Worm (Caenorhabditis elegans) whole organism, early embryonic: ENCODE measurements around the gene R10E11.9.

ENCODE experiments used
- B0310.2 ChIP-seq: sonication (generic microtip); optimal IDR thresholded peaks from 2 replicates; lab custom pipeline; 2016; ENCODE audit warnings: mild to moderate bottlenecking, missing genetic modification characterization, missing compliant biosample characterization
- F13C5.2 ChIP-seq: sonication (generic microtip); optimal IDR thresholded peaks from 2 replicates; lab custom pipeline; 2017; ENCODE audit warnings: mild to moderate bottlenecking, missing genetic modification characterization, inconsistent platforms, missing compliant biosample characterization
- ama-1 ChIP-seq: fragments of 150-350 bp; optimal IDR thresholded peaks from 2 replicates; lab custom pipeline; 2014
- ceh-13 ChIP-seq: fragments of 200-800 bp; sonication (Bioruptor generic); optimal IDR thresholded peaks from 2 replicates; lab custom pipeline; 2018; ENCODE audit warnings: mild to moderate bottlenecking, missing genetic modification characterization, missing compliant biosample characterization
- flt-1 ChIP-seq: fragments of 200-800 bp; sonication (Bioruptor generic); IDR thresholded peaks from 2 replicates; pipeline ENCODE4 v1.3.6; 2022; ENCODE audit warnings: missing genetic modification characterization, missing compliant biosample characterization
- hnd-1 ChIP-seq: sonication (generic microtip); optimal IDR thresholded peaks from 2 replicates; lab custom pipeline; 2016; ENCODE audit warnings: missing genetic modification characterization, missing compliant biosample characterization
- tra-4 ChIP-seq: sonication (generic microtip); optimal IDR thresholded peaks from 2 replicates; lab custom pipeline; 2017; ENCODE audit warnings: missing genetic modification characterization, missing compliant biosample characterization

DNA sequence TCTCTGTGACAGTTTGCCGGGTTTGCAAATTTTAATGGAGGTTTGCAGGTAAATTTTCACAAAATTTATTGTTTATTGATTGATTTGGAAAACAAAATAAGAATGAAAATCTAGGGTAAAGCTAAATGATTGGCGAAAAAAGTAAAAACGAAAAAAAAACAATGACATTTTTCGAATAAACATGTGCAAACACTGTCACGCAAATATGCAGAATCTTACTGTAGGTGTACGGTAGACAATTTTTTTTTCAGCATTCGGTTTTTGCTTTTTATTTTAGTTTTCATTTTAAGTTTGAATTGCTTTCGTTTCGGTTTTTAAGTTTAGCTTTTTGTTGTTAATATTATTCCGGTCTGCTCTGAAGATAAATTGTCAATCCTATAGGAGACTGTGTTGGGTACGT is 24.5 kb upstream of the R10E11.9 start:
- TF ChIP-seq flt-1 (GFP tag; lab: Robert Waterston, UW): no peak
- no peak for TF ChIP-seq tra-4
- TF ChIP-seq ceh-13 (GFP tag; lab: Kevin White, UChicago): no peak
- TF ChIP-seq B0310.2 (tag; lab: Kevin White, UChicago): no peak
- no peak for TF ChIP-seq F13C5.2
- TF ChIP-seq hnd-1 (tag; lab: Kevin White, UChicago): no peak
- no peak for TF ChIP-seq ama-1 (lab: Kevin White, UChicago)
